Worm (Caenorhabditis elegans) whole organism, young adult: ENCODE data around the gene F49C5.5.

Source experiments
- F33H1.4 ChIP-seq: fragments of 200-800 bp; sonication (Bioruptor generic); IDR thresholded peaks from 2 replicates; pipeline ENCODE4 v1.3.6; 2022; ENCODE audit warnings: missing genetic modification reagents, missing genetic modification characterization, missing compliant biosample characterization
- F49E8.2 ChIP-seq: sonication (generic microtip); optimal IDR thresholded peaks from 3 replicates; lab custom pipeline; 2017; ENCODE audit warnings: missing genetic modification characterization, mild to moderate bottlenecking, missing compliant biosample characterization, antibody characterized with exemption, moderate library complexity; ENCODE audit not compliant: insufficient read depth
- dpl-1 ChIP-seq: fragments of 150-350 bp; optimal IDR thresholded peaks from 2 replicates; lab custom pipeline; 2014; ENCODE audit warnings: missing biosample characterization, missing genetic modification reagents, missing genetic modification characterization
- egrh-3 ChIP-seq: fragments of 200-800 bp; sonication (Bioruptor generic); IDR thresholded peaks from 2 replicates; pipeline ENCODE4 v1.3.6; 2022; ENCODE audit warnings: missing genetic modification reagents, missing genetic modification characterization, missing compliant biosample characterization
- ekl-4 ChIP-seq: fragments of 200-800 bp; sonication (Bioruptor generic); IDR thresholded peaks from 2 replicates; pipeline ENCODE4 v1.3.6; 2022; ENCODE audit warnings: missing genetic modification reagents, missing genetic modification characterization, missing compliant biosample characterization
- nhr-90 ChIP-seq: sonication (generic microtip); optimal IDR thresholded peaks from 2 replicates; lab custom pipeline; 2016; ENCODE audit warnings: missing genotype, mild to moderate bottlenecking, missing genetic modification characterization, missing compliant biosample characterization
- pbrm-1 ChIP-seq: fragments of 200-800 bp; sonication (Bioruptor generic); IDR thresholded peaks from 2 replicates; pipeline ENCODE4 v1.3.6; 2022; ENCODE audit warnings: missing genetic modification reagents, missing genetic modification characterization, missing compliant biosample characterization
- unc-62 ChIP-seq: fragments of 150-350 bp; optimal IDR thresholded peaks from 2 replicates; lab custom pipeline; 2014; ENCODE audit warnings: missing biosample characterization, missing genetic modification reagents, missing genetic modification characterization
- zim-3 ChIP-seq: sonication (generic microtip); optimal IDR thresholded peaks from 2 replicates; lab custom pipeline; 2017; ENCODE audit warnings: mild to moderate bottlenecking, missing genetic modification characterization, moderate library complexity, missing compliant biosample characterization
- ztf-6 ChIP-seq: fragments of 200-800 bp; sonication (Bioruptor generic); IDR thresholded peaks from 2 replicates; pipeline ENCODE4 v1.3.6; 2022; ENCODE audit warnings: missing genetic modification reagents, missing genetic modification characterization, missing compliant biosample characterization

- TF ChIP-seq dpl-1 (GFP tag; lab: Kevin White, UChicago) (no peak), pbrm-1 (GFP tag; lab: Robert Waterston, UW) (no peak), nhr-90 (tag; lab: Kevin White, UChicago) (no peak), ztf-6 (GFP tag; lab: Robert Waterston, UW) (no peak), F49E8.2 (tag; lab: Kevin White, UChicago) (no peak), ekl-4 (no peak), F33H1.4 (GFP tag; lab: Robert Waterston, UW) (no peak), zim-3 (tag; lab: Kevin White, UChicago) (no peak), egrh-3 (no peak), unc-62 (no peak)
Observed at ce11 chrII:12580952-12581351, 34.6 kb upstream of the F49C5.5 start, which contains the start of gene clec-4.
